Worm (Caenorhabditis elegans) whole organism, late embryonic: ENCODE results near the gene tsfm-1.

Experiments
- C08G9.2 ChIP-seq: sonication (generic microtip); optimal IDR thresholded peaks from 2 replicates; lab custom pipeline; 2016; ENCODE audit warnings: mild to moderate bottlenecking, missing genetic modification characterization, moderate library complexity, missing compliant biosample characterization
- C38D4.7 ChIP-seq: fragments of 200-800 bp; sonication (Bioruptor generic); optimal IDR thresholded peaks from 2 replicates; lab custom pipeline; 2018; ENCODE audit warnings: mild to moderate bottlenecking, missing genetic modification characterization, moderate library complexity, missing compliant biosample characterization
- K02D7.2 ChIP-seq: sonication (generic microtip); optimal IDR thresholded peaks from 2 replicates; lab custom pipeline; 2017; ENCODE audit warnings: mild to moderate bottlenecking, missing genetic modification characterization, missing compliant biosample characterization
- T23F11.4 ChIP-seq: fragments of 200-800 bp; sonication (Bioruptor generic); optimal IDR thresholded peaks from 2 replicates; lab custom pipeline; 2018; ENCODE audit warnings: mild to moderate bottlenecking, missing genetic modification characterization, missing compliant biosample characterization
- Y22D7AL.16 ChIP-seq: sonication (generic microtip); optimal IDR thresholded peaks from 2 replicates; lab custom pipeline; 2016; ENCODE audit warnings: missing genetic modification characterization, missing compliant biosample characterization
- ahr-1 ChIP-seq: sonication (generic microtip); optimal IDR thresholded peaks from 2 replicates; lab custom pipeline; 2016; ENCODE audit warnings: missing genetic modification characterization, missing compliant biosample characterization
- ama-1 ChIP-seq: fragments of 150-350 bp; optimal IDR thresholded peaks from 2 replicates; lab custom pipeline; 2014
- ceh-18 ChIP-seq: sonication (generic microtip); optimal IDR thresholded peaks from 2 replicates; lab custom pipeline; 2016; ENCODE audit warnings: missing genetic modification characterization, missing compliant biosample characterization
- ceh-19 ChIP-seq: fragments of 200-800 bp; sonication (Bioruptor generic); optimal IDR thresholded peaks from 2 replicates; lab custom pipeline; 2018; ENCODE audit warnings: mild to moderate bottlenecking, missing genetic modification characterization, missing compliant biosample characterization
- ceh-24 ChIP-seq: sonication (generic microtip); optimal IDR thresholded peaks from 2 replicates; lab custom pipeline; 2016; ENCODE audit warnings: mild to moderate bottlenecking, missing genetic modification characterization, missing compliant biosample characterization
- ceh-30 ChIP-seq: fragments of 150-350 bp; optimal IDR thresholded peaks from 2 replicates; lab custom pipeline; 2014; ENCODE audit warnings: missing biosample characterization, missing genetic modification characterization
- ceh-31 ChIP-seq: sonication (generic microtip); optimal IDR thresholded peaks from 2 replicates; lab custom pipeline; 2016; ENCODE audit warnings: missing genetic modification characterization, missing compliant biosample characterization
- ceh-45 ChIP-seq: fragments of 200-800 bp; sonication (Bioruptor generic); IDR thresholded peaks from 2 replicates; pipeline ENCODE4 v1.3.6; 2022; ENCODE audit warnings: missing genetic modification reagents, missing genetic modification characterization, missing compliant biosample characterization
- ceh-48 ChIP-seq: sonication (generic microtip); optimal IDR thresholded peaks from 2 replicates; lab custom pipeline; 2016; ENCODE audit warnings: missing genetic modification characterization, inconsistent platforms, missing compliant biosample characterization
- ceh-6 ChIP-seq: fragments of 200-800 bp; sonication (Bioruptor generic); optimal IDR thresholded peaks from 2 replicates; lab custom pipeline; 2018; ENCODE audit warnings: mild to moderate bottlenecking, missing genetic modification characterization, missing compliant biosample characterization
- elt-2 ChIP-seq: sonication (generic microtip); optimal IDR thresholded peaks from 2 replicates; lab custom pipeline; 2016; ENCODE audit warnings: missing genetic modification reagents, missing genetic modification characterization, missing compliant biosample characterization
- elt-4 ChIP-seq: sonication (generic microtip); optimal IDR thresholded peaks from 2 replicates; lab custom pipeline; 2016; ENCODE audit warnings: missing genetic modification characterization, missing compliant biosample characterization
- ets-4 ChIP-seq: sonication (generic microtip); optimal IDR thresholded peaks from 2 replicates; lab custom pipeline; 2016; ENCODE audit warnings: missing genetic modification characterization, missing compliant biosample characterization
- eyg-1 ChIP-seq: sonication (generic microtip); optimal IDR thresholded peaks from 2 replicates; lab custom pipeline; 2016; ENCODE audit warnings: missing genotype, missing genetic modification characterization, missing compliant biosample characterization
- fkh-10 ChIP-seq: fragments of 150-350 bp; optimal IDR thresholded peaks from 2 replicates; lab custom pipeline; 2014; ENCODE audit warnings: missing biosample characterization, missing genetic modification reagents, missing genetic modification characterization
- fkh-6 ChIP-seq: sonication (generic microtip); optimal IDR thresholded peaks from 2 replicates; lab custom pipeline; 2016; ENCODE audit warnings: missing genetic modification characterization, missing compliant biosample characterization
- hlh-13 ChIP-seq: fragments of 200-800 bp; sonication (Bioruptor generic); optimal IDR thresholded peaks from 2 replicates; lab custom pipeline; 2018; ENCODE audit warnings: mild to moderate bottlenecking, missing genetic modification characterization, missing compliant biosample characterization
- hlh-15 ChIP-seq: sonication (generic microtip); optimal IDR thresholded peaks from 2 replicates; lab custom pipeline; 2016; ENCODE audit warnings: missing genetic modification characterization, missing compliant biosample characterization
- hlh-30 ChIP-seq: sonication (generic microtip); optimal IDR thresholded peaks from 2 replicates; lab custom pipeline; 2017; ENCODE audit warnings: antibody characterized with exemption, missing genetic modification characterization, missing compliant biosample characterization; ENCODE audit not compliant: insufficient read depth
- lin-11 ChIP-seq: fragments of 200-800 bp; sonication (Bioruptor generic); optimal IDR thresholded peaks from 2 replicates; lab custom pipeline; 2018; ENCODE audit warnings: mild to moderate bottlenecking, missing genetic modification characterization, missing compliant biosample characterization
- madf-2 ChIP-seq: sonication (generic microtip); optimal IDR thresholded peaks from 2 replicates; lab custom pipeline; 2017; ENCODE audit warnings: missing genetic modification characterization, missing compliant biosample characterization
- mec-3 ChIP-seq: sonication (generic microtip); optimal IDR thresholded peaks from 2 replicates; lab custom pipeline; 2016; ENCODE audit warnings: borderline replicate concordance, missing genetic modification characterization, missing compliant biosample characterization
- nfya-1 ChIP-seq: sonication (generic microtip); optimal IDR thresholded peaks from 2 replicates; lab custom pipeline; 2017; ENCODE audit warnings: missing genetic modification characterization, mild to moderate bottlenecking, missing compliant biosample characterization, antibody characterized with exemption, moderate library complexity
- npax-4 ChIP-seq: sonication (generic microtip); optimal IDR thresholded peaks from 2 replicates; lab custom pipeline; 2016; ENCODE audit warnings: missing genetic modification characterization, missing compliant biosample characterization
- odd-2 ChIP-seq: sonication (generic microtip); optimal IDR thresholded peaks from 2 replicates; lab custom pipeline; 2017; ENCODE audit warnings: antibody characterized with exemption, mild to moderate bottlenecking, missing genetic modification characterization, missing compliant biosample characterization
- pat-9 ChIP-seq: fragments of 200-800 bp; sonication (Bioruptor generic); optimal IDR thresholded peaks from 2 replicates; lab custom pipeline; 2018; ENCODE audit warnings: mild to moderate bottlenecking, missing genetic modification characterization, moderate library complexity, missing compliant biosample characterization
- pax-1 ChIP-seq: fragments of 150-350 bp; optimal IDR thresholded peaks from 2 replicates; lab custom pipeline; 2014; ENCODE audit warnings: missing biosample characterization, missing genetic modification characterization
- pha-2 ChIP-seq: sonication (generic microtip); optimal IDR thresholded peaks from 2 replicates; lab custom pipeline; 2017; ENCODE audit warnings: mild to moderate bottlenecking, missing genetic modification characterization, missing compliant biosample characterization
- pha-4 ChIP-seq: fragments of 150-350 bp; optimal IDR thresholded peaks from 2 replicates; lab custom pipeline; 2018; ENCODE audit warnings: missing biosample characterization, missing genetic modification reagents, missing genetic modification characterization
- pqm-1 ChIP-seq: sonication (generic microtip); optimal IDR thresholded peaks from 2 replicates; lab custom pipeline; 2016; ENCODE audit warnings: missing genetic modification characterization, missing compliant biosample characterization
- ref-2 ChIP-seq: sonication (generic microtip); optimal IDR thresholded peaks from 2 replicates; lab custom pipeline; 2016; ENCODE audit warnings: missing genetic modification characterization, missing compliant biosample characterization
- sdc-2 ChIP-seq: sonication (generic microtip); optimal IDR thresholded peaks from 2 replicates; lab custom pipeline; 2016; ENCODE audit warnings: missing genotype, missing genetic modification characterization, missing compliant biosample characterization
- sox-2 ChIP-seq: fragments of 200-800 bp; sonication (Bioruptor generic); IDR thresholded peaks from 2 replicates; pipeline ENCODE4 v1.3.6; 2022; ENCODE audit warnings: missing genetic modification reagents, missing genetic modification characterization, missing compliant biosample characterization
- sox-4 ChIP-seq: sonication (generic microtip); optimal IDR thresholded peaks from 2 replicates; lab custom pipeline; 2017; ENCODE audit warnings: mild to moderate bottlenecking, missing genetic modification characterization, inconsistent platforms, missing compliant biosample characterization
- tbx-7 ChIP-seq: sonication (generic microtip); optimal IDR thresholded peaks from 2 replicates; lab custom pipeline; 2016; ENCODE audit warnings: missing genotype, missing genetic modification characterization, missing compliant biosample characterization
- ttx-3 ChIP-seq: sonication (generic microtip); optimal IDR thresholded peaks from 2 replicates; lab custom pipeline; 2016; ENCODE audit warnings: missing genetic modification reagents, missing genetic modification characterization, missing compliant biosample characterization
- unc-3 ChIP-seq, 2 experiments: fragments of 200-800 bp in 1 of 2; sonication (Bioruptor generic) in 1 of 2; sonication (generic microtip) in 1 of 2; conservative IDR thresholded peaks in 1 of 2; optimal IDR thresholded peaks in 1 of 2; 2 replicates each; pipeline versions ENCODE4 v1.3.6 to Lab custom; 2016 to 2022; ENCODE audit warnings: missing compliant biosample characterization in 2 of 2, missing genetic modification characterization in 2 of 2, missing genetic modification reagents in 1 of 2
- unc-55 ChIP-seq: sonication (generic microtip); optimal IDR thresholded peaks from 2 replicates; lab custom pipeline; 2017; ENCODE audit warnings: missing biosample characterization, missing genetic modification reagents, missing genetic modification characterization
- unc-86 ChIP-seq: sonication (generic microtip); optimal IDR thresholded peaks from 2 replicates; lab custom pipeline; 2016; ENCODE audit warnings: missing genetic modification characterization, missing compliant biosample characterization
- zip-5 ChIP-seq: sonication (generic microtip); optimal IDR thresholded peaks from 2 replicates; lab custom pipeline; 2016; ENCODE audit warnings: missing genetic modification characterization, missing compliant biosample characterization
- ztf-16 ChIP-seq: sonication (generic microtip); optimal IDR thresholded peaks from 2 replicates; lab custom pipeline; 2017; ENCODE audit warnings: missing genetic modification characterization, missing compliant biosample characterization

The tsfm-1 gene

DNA sequence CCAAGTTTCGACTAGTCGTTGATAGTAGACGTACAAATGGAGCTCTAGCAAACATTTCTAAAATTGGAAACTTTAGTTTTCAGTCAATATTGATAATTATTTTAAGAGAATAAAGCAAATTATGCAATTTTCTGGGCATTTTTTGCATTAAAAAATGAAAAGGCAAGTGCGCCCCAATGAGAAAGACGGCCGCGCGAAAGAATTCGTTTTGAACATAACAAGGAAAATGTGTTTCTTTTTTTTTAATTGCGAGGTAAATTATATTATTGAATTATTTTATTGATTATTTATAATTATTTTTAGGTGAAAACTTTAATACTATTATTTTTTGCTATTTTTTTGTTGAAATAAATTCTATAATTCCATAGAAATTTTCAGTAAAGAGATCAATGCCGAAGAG is at the start of gene tsfm-1, which contains the start of gene capg-2:
TSS of gene tsfm-1 (minus strand) at position 57 of the 400 bp plus-strand sequence.
TSS of gene capg-2 (plus strand) at position 379 of the 400 bp plus-strand sequence.
- TF ChIP-seq hlh-13 (GFP tag; lab: Kevin White, UChicago) (no peak), ceh-45 (GFP tag; lab: Robert Waterston, UW) (no peak), ttx-3 (tag; lab: Kevin White, UChicago) (no peak), elt-4 (tag; lab: Kevin White, UChicago) (no peak), eyg-1 (tag; lab: Kevin White, UChicago) (no peak), K02D7.2 (tag; lab: Kevin White, UChicago) (no peak), mec-3 (no peak), ama-1 (no peak), unc-55 (GFP tag; lab: Kevin White, UChicago) (no peak), pat-9 (no peak), Y22D7AL.16 (no peak), tbx-7 (tag; lab: Kevin White, UChicago) (no peak), ceh-18 (tag; lab: Kevin White, UChicago) (no peak), madf-2 (tag; lab: Kevin White, UChicago) (no peak)

DNA sequence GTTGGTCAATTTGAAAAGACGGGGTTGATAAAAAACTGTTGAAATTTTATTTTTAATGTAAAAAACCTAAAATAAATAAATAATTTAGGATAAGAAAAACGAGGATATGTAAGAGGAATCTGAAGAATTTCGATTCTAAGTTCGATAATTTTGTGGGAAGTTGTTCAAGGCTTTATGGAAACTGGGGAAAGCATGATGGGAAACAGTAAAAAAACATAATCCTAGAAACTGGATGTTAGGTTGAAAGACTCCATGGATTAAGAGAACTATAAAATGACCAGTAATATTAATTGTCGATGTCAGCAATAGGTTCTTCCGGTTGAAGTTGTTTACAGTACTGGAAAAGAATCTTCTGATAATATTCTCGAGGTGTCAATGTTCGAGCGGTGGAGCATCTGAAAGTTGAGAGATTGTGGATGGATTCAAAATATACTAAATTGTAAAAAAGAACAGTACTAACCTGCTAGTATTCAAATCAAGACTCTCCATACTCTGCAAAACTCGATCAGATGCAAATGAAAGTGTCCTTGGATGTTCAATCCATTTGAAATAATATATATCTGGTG is 49.0 kb upstream of the tsfm-1 start:
- TF ChIP-seq ceh-48 (tag; lab: Kevin White, UChicago) = no peak
- no peak for TF ChIP-seq mec-3
- no peak for TF ChIP-seq hlh-13 (GFP tag; lab: Kevin White, UChicago)
- no peak for TF ChIP-seq tbx-7 (tag; lab: Kevin White, UChicago)
- no peak for TF ChIP-seq lin-11 (tag; lab: Kevin White, UChicago)
- no peak for TF ChIP-seq pha-4 (tag; lab: Kevin White, UChicago)
- no peak for TF ChIP-seq T23F11.4 (GFP tag; lab: Kevin White, UChicago)
- no peak for TF ChIP-seq pat-9
- TF ChIP-seq C38D4.7 (GFP tag; lab: Kevin White, UChicago) = no peak
- no peak for TF ChIP-seq unc-3 (GFP tag; conservative IDR thresholded peaks at IDR 0.05; lab: Robert Waterston, UW)
- TF ChIP-seq unc-3 (tag; optimal IDR thresholded peaks at IDR 0.05; lab: Kevin White, UChicago) = no peak
- no peak for TF ChIP-seq ceh-6 (GFP tag; lab: Kevin White, UChicago)
- TF ChIP-seq ref-2 (tag; lab: Kevin White, UChicago) = no peak
- no peak for TF ChIP-seq zip-5
- TF ChIP-seq sdc-2 (tag; lab: Kevin White, UChicago) = no peak
- no peak for TF ChIP-seq ceh-18 (tag; lab: Kevin White, UChicago)
- TF ChIP-seq ceh-19 (GFP tag; lab: Kevin White, UChicago) = no peak
- no peak for TF ChIP-seq ahr-1 (tag; lab: Kevin White, UChicago)
- TF ChIP-seq ceh-45 (GFP tag; lab: Robert Waterston, UW) = no peak

DNA sequence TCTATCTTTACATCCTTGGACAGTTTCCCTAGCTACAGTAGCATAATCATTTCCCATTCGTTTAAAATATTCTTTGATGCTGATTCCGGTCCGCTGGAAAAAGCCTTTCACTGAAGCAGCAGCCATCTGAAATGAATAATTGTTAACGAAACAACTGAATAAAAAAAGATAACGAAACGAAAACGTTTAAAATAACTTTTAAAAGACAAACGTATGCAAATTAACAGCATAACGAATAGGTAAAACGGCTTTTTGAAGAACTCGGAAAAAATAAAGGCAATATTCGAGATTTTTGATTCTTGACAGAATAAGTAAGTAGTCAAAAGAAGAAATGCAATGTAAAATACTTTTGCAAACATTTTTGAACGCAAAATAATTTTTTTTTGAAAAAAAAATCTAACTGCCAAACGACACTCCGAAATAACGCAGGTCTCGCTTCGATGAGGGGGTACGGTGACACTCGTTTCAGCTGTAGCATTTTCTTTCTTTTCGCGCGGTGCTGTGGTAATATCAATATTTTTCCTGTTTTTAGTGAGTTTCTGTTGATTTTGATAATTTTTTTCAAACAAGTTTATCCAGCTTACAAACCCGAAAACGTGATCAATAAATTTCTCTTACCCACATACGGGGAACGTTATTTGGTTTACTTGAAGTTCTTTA is 46.7 kb upstream of the tsfm-1 start, which contains the start of the genes R04F11.5 and R04F11.2:
TSS of gene R04F11.5 (minus strand) at position 126 of the 660 bp plus-strand sequence.
TSS of gene R04F11.2 (plus strand) at position 488 of the 660 bp plus-strand sequence.
- TF ChIP-seq hlh-15 (tag; lab: Kevin White, UChicago) = no peak
- TF ChIP-seq fkh-6 = no peak
- no peak for TF ChIP-seq C08G9.2 (tag; lab: Kevin White, UChicago)
- no peak for TF ChIP-seq sdc-2 (tag; lab: Kevin White, UChicago)
- TF ChIP-seq ceh-24 (tag; lab: Kevin White, UChicago) = no peak
- TF ChIP-seq npax-4 (tag; lab: Kevin White, UChicago) = no peak
- TF ChIP-seq odd-2 (tag; lab: Kevin White, UChicago) = no peak
- TF ChIP-seq mec-3 = no peak
- no peak for TF ChIP-seq hlh-30 (tag; lab: Kevin White, UChicago)
- no peak for TF ChIP-seq ceh-6 (GFP tag; lab: Kevin White, UChicago)
- TF ChIP-seq tbx-7 (tag; lab: Kevin White, UChicago) = no peak
- no peak for TF ChIP-seq ztf-16 (tag; lab: Kevin White, UChicago)
- no peak for TF ChIP-seq sox-4 (tag; lab: Kevin White, UChicago)
- no peak for TF ChIP-seq K02D7.2 (tag; lab: Kevin White, UChicago)
- TF ChIP-seq elt-2 (tag; lab: Kevin White, UChicago) = no peak
- peak; percentile 53 for TF ChIP-seq ceh-31 (tag; lab: Kevin White, UChicago)
- no peak for TF ChIP-seq pax-1
- no peak for TF ChIP-seq unc-55 (GFP tag; lab: Kevin White, UChicago)
- no peak for TF ChIP-seq sox-2 (GFP tag; lab: Robert Waterston, UW)
- peak; percentile 84 for TF ChIP-seq nfya-1 (tag; lab: Kevin White, UChicago)
- no peak for TF ChIP-seq ets-4 (tag; lab: Kevin White, UChicago)
- no peak for TF ChIP-seq C38D4.7 (GFP tag; lab: Kevin White, UChicago)
- TF ChIP-seq unc-86 (tag; lab: Kevin White, UChicago) = no peak
- TF ChIP-seq pqm-1 = no peak
- peak; percentile 6 for TF ChIP-seq fkh-10 (GFP tag; lab: Kevin White, UChicago)
- TF ChIP-seq pha-2 (tag; lab: Kevin White, UChicago) = no peak
- TF ChIP-seq ceh-30 = no peak
